Fruit fly (Drosophila melanogaster) whole organism, embryonic: ENCODE measurements around the gene nompC.

ENCODE experiments used
- Bdp1 ChIP-seq: fragments of 200-800 bp; sonication (Bioruptor generic); optimal IDR thresholded peaks from 3 replicates; lab custom pipeline; 2016; ENCODE audit warnings: missing biosample characterization, missing genetic modification characterization
- CG10462 ChIP-seq: fragments of 200-800 bp; sonication (Bioruptor generic); optimal IDR thresholded peaks from 2 replicates; lab custom pipeline; 2016; ENCODE audit warnings: missing biosample characterization, missing genetic modification characterization
- CG11456 ChIP-seq: fragments of 200-800 bp; sonication (Bioruptor generic); IDR thresholded peaks from 3 replicates; pipeline ENCODE4 v1.3.6; 2022; ENCODE audit warnings: missing biosample characterization, missing genetic modification characterization
- CG13424 ChIP-seq: fragments of 200-800 bp; sonication (Bioruptor generic); optimal IDR thresholded peaks from 2 replicates; lab custom pipeline; 2019; ENCODE audit warnings: missing biosample characterization, mild to moderate bottlenecking, missing genetic modification characterization, moderate library complexity
- CG14014 ChIP-seq: fragments of 200-800 bp; sonication (Bioruptor generic); IDR thresholded peaks from 2 replicates; pipeline ENCODE4 v1.3.6; 2022; ENCODE audit warnings: missing biosample characterization, missing genetic modification characterization
- CG1647 ChIP-seq: fragments of 200-800 bp; sonication (Bioruptor generic); optimal IDR thresholded peaks from 3 replicates; lab custom pipeline; 2016; ENCODE audit warnings: missing biosample characterization, missing genetic modification characterization
- CG17328 ChIP-seq: fragments of 200-800 bp; sonication (Bioruptor generic); IDR thresholded peaks from 2 replicates; pipeline ENCODE4 v1.3.6; 2022; ENCODE audit warnings: missing biosample characterization, missing genetic modification characterization
- CG17385 ChIP-seq: fragments of 200-800 bp; sonication (Bioruptor generic); optimal IDR thresholded peaks from 3 replicates; lab custom pipeline; 2018; ENCODE audit warnings: missing biosample characterization, mild to moderate bottlenecking, missing genetic modification characterization
- CG17912 ChIP-seq: fragments of 200-800 bp; sonication (Bioruptor generic); optimal IDR thresholded peaks from 2 replicates; lab custom pipeline; 2018; ENCODE audit warnings: missing biosample characterization, mild to moderate bottlenecking, missing genetic modification characterization
- CG18011 ChIP-seq: fragments of 200-800 bp; sonication (Bioruptor generic); optimal IDR thresholded peaks from 2 replicates; lab custom pipeline; 2017; ENCODE audit warnings: missing biosample characterization, missing genetic modification characterization, mild to moderate bottlenecking, moderate library complexity, missing genotype
- CG1832 ChIP-seq: fragments of 200-800 bp; sonication (Bioruptor generic); optimal IDR thresholded peaks from 2 replicates; lab custom pipeline; 2017; ENCODE audit warnings: missing biosample characterization, mild to moderate bottlenecking, missing genetic modification characterization, inconsistent platforms
- CG2889 ChIP-seq: fragments of 200-800 bp; sonication (Bioruptor generic); IDR thresholded peaks from 3 replicates; pipeline ENCODE4 v1.3.6; 2022; ENCODE audit warnings: missing biosample characterization, missing genetic modification characterization
- CG4360 ChIP-seq: fragments of 200-800 bp; sonication (Bioruptor generic); IDR thresholded peaks from 2 replicates; pipeline ENCODE4 v1.3.6; 2022; ENCODE audit warnings: missing biosample characterization, missing genetic modification characterization
- CG4617 ChIP-seq: fragments of 200-800 bp; sonication (Bioruptor generic); optimal IDR thresholded peaks from 3 replicates; lab custom pipeline; 2016; ENCODE audit warnings: missing biosample characterization, missing genetic modification characterization, borderline replicate concordance
- CG6272 ChIP-seq: fragments of 200-800 bp; sonication (Bioruptor generic); IDR thresholded peaks from 2 replicates; pipeline ENCODE4 v1.3.6; 2022; ENCODE audit warnings: missing biosample characterization, missing genetic modification characterization
- CG7928 ChIP-seq: fragments of 200-800 bp; sonication (Bioruptor generic); optimal IDR thresholded peaks from 2 replicates; lab custom pipeline; 2017; ENCODE audit warnings: missing biosample characterization, mild to moderate bottlenecking, missing genetic modification characterization
- CG8388 ChIP-seq: fragments of 200-800 bp; sonication (Bioruptor generic); optimal IDR thresholded peaks from 2 replicates; lab custom pipeline; 2019; ENCODE audit warnings: missing biosample characterization, mild to moderate bottlenecking, missing genetic modification characterization, moderate library complexity
- CG9609 ChIP-seq: fragments of 200-800 bp; sonication (Bioruptor generic); optimal IDR thresholded peaks from 3 replicates; lab custom pipeline; 2016; ENCODE audit warnings: missing biosample characterization, missing genetic modification characterization
- CG9817 ChIP-seq: fragments of 200-800 bp; sonication (Bioruptor generic); optimal IDR thresholded peaks from 2 replicates; lab custom pipeline; 2018; ENCODE audit warnings: missing biosample characterization, mild to moderate bottlenecking, missing genetic modification characterization, moderate library complexity
- Camta ChIP-seq: fragments of 200-800 bp; sonication (Bioruptor generic); optimal IDR thresholded peaks from 2 replicates; lab custom pipeline; 2016; ENCODE audit warnings: missing biosample characterization, missing genetic modification characterization
- Dbx ChIP-seq: fragments of 200-800 bp; sonication (Bioruptor generic); IDR thresholded peaks from 3 replicates; pipeline ENCODE4 v1.3.6; 2022; ENCODE audit warnings: missing biosample characterization, missing genetic modification characterization
- Doc2 ChIP-seq: fragments of 200-800 bp; sonication (Bioruptor generic); IDR thresholded peaks from 2 replicates; pipeline ENCODE4 v1.3.6; 2022; ENCODE audit warnings: missing biosample characterization, missing genetic modification characterization
- Drgx ChIP-seq: fragments of 200-800 bp; sonication (Bioruptor generic); IDR thresholded peaks from 2 replicates; pipeline ENCODE4 v1.3.6; 2022; ENCODE audit warnings: missing biosample characterization, missing genetic modification characterization
- Ets65A ChIP-seq: fragments of 200-800 bp; sonication (Bioruptor generic); peaks from one replicate; lab custom pipeline; 2016; ENCODE audit warnings: missing biosample characterization, missing genetic modification characterization
- Ets97D ChIP-seq: fragments of 200-800 bp; sonication (Bioruptor generic); optimal IDR thresholded peaks from 3 replicates; lab custom pipeline; 2016; ENCODE audit warnings: missing biosample characterization, missing genetic modification characterization
- HLH4C ChIP-seq: fragments of 200-800 bp; sonication (Bioruptor generic); IDR thresholded peaks from 3 replicates; pipeline ENCODE4 v1.3.6; 2022; ENCODE audit warnings: missing biosample characterization, missing genetic modification characterization; ENCODE audit not compliant: partially characterized antibody
- Hand ChIP-seq: fragments of 200-800 bp; sonication (Bioruptor generic); optimal IDR thresholded peaks from 2 replicates; lab custom pipeline; 2017; ENCODE audit warnings: mild to moderate bottlenecking, missing biosample characterization, missing genetic modification reagents, missing genetic modification characterization
- MTF-1 ChIP-seq: fragments of 200-800 bp; sonication (Bioruptor generic); optimal IDR thresholded peaks from 2 replicates; lab custom pipeline; 2018; ENCODE audit warnings: missing biosample characterization, mild to moderate bottlenecking, missing genetic modification characterization, borderline replicate concordance
- Six4 ChIP-seq: fragments of 200-800 bp; sonication (Bioruptor generic); optimal IDR thresholded peaks from 2 replicates; lab custom pipeline; 2016; ENCODE audit warnings: missing biosample characterization, missing genetic modification characterization
- Sry-δ ChIP-seq: fragments of 200-800 bp; sonication (Bioruptor generic); optimal IDR thresholded peaks from 2 replicates; lab custom pipeline; 2016; ENCODE audit warnings: missing biosample characterization, missing genetic modification characterization
- Stat92E ChIP-seq, 3 experiments: fragments of >200 bp in 2 of 3; fragments of 200-800 bp in 1 of 3; sonication (Bioruptor generic) in 1 of 3; optimal IDR thresholded peaks; 2 replicates each; lab custom pipeline; 2017 to 2019; ENCODE audit warnings: missing biosample characterization in 3 of 3, missing genetic modification characterization in 3 of 3, mild to moderate bottlenecking in 1 of 3, moderate library complexity in 1 of 3
- Taf1 ChIP-seq: fragments of 200-800 bp; sonication (Bioruptor generic); IDR thresholded peaks from 2 replicates; pipeline ENCODE4 v1.3.6; 2022; ENCODE audit warnings: missing biosample characterization, missing genetic modification characterization
- YL-1 ChIP-seq: fragments of 200-800 bp; sonication (Bioruptor generic); optimal IDR thresholded peaks from 3 replicates; lab custom pipeline; 2017; ENCODE audit warnings: missing biosample characterization, mild to moderate bottlenecking, missing genetic modification characterization
- bigmax ChIP-seq: fragments of 200-800 bp; sonication (Bioruptor generic); optimal IDR thresholded peaks from 2 replicates; lab custom pipeline; 2018; ENCODE audit warnings: missing biosample characterization, mild to moderate bottlenecking, missing genetic modification characterization
- cad ChIP-seq: fragments of >200 bp; optimal IDR thresholded peaks from 2 replicates; lab custom pipeline; 2017; ENCODE audit warnings: missing biosample characterization, missing genetic modification characterization
- danr ChIP-seq: fragments of 200-800 bp; sonication (Bioruptor generic); IDR thresholded peaks from 2 replicates; pipeline ENCODE4 v1.3.6; 2022; ENCODE audit warnings: missing biosample characterization, missing genetic modification characterization
- ems ChIP-seq: fragments of 200-800 bp; sonication (Bioruptor generic); optimal IDR thresholded peaks from 3 replicates; lab custom pipeline; 2016; ENCODE audit warnings: missing biosample characterization, missing genetic modification characterization
- ewg ChIP-seq: fragments of 200-800 bp; sonication (Bioruptor generic); optimal IDR thresholded peaks from 3 replicates; lab custom pipeline; 2017; ENCODE audit warnings: mild to moderate bottlenecking, missing biosample characterization, missing genetic modification reagents, missing genetic modification characterization
- eyg ChIP-seq: fragments of 200-800 bp; sonication (Bioruptor generic); optimal IDR thresholded peaks from 3 replicates; lab custom pipeline; 2016; ENCODE audit warnings: missing biosample characterization, missing genetic modification characterization
- fd3F ChIP-seq: fragments of 200-800 bp; sonication (Bioruptor generic); optimal IDR thresholded peaks from 2 replicates; lab custom pipeline; 2018; ENCODE audit warnings: missing biosample characterization, mild to moderate bottlenecking, missing genetic modification characterization, moderate library complexity
- gfzf ChIP-seq: fragments of 200-800 bp; sonication (Bioruptor generic); optimal IDR thresholded peaks from 2 replicates; lab custom pipeline; 2016; ENCODE audit warnings: missing biosample characterization, mild to moderate bottlenecking, missing genetic modification characterization, moderate library complexity
- gsb-n ChIP-seq: fragments of 200-800 bp; sonication (Bioruptor generic); optimal IDR thresholded peaks from 3 replicates; lab custom pipeline; 2018; ENCODE audit warnings: missing biosample characterization, mild to moderate bottlenecking, missing genetic modification characterization
- ham ChIP-seq: fragments of 200-800 bp; sonication (Bioruptor generic); IDR thresholded peaks from 2 replicates; pipeline ENCODE4 v1.3.6; 2022; ENCODE audit warnings: missing biosample characterization, missing genetic modification characterization
- jing ChIP-seq: fragments of 200-800 bp; sonication (Bioruptor generic); optimal IDR thresholded peaks from 2 replicates; lab custom pipeline; 2018; ENCODE audit warnings: missing biosample characterization, mild to moderate bottlenecking, missing genetic modification characterization
- lilli ChIP-seq: fragments of 200-800 bp; sonication (Bioruptor generic); optimal IDR thresholded peaks from 3 replicates; lab custom pipeline; 2016; ENCODE audit warnings: missing biosample characterization, missing genetic modification characterization
- nau ChIP-seq: fragments of 200-800 bp; sonication (Bioruptor generic); optimal IDR thresholded peaks from 3 replicates; lab custom pipeline; 2017; ENCODE audit warnings: missing biosample characterization, mild to moderate bottlenecking, missing genetic modification characterization, missing genetic modification reagents
- slp2 ChIP-seq: fragments of 200-800 bp; sonication (Bioruptor generic); optimal IDR thresholded peaks from 2 replicates; lab custom pipeline; 2016; ENCODE audit warnings: missing biosample characterization, missing genetic modification characterization
- sr ChIP-seq: fragments of 200-800 bp; sonication (Bioruptor generic); IDR thresholded peaks from 3 replicates; pipeline ENCODE4 v1.3.6; 2022; ENCODE audit warnings: missing biosample characterization, missing genetic modification characterization
- usp ChIP-seq: fragments of >200 bp; optimal IDR thresholded peaks from 2 replicates; lab custom pipeline; 2017; ENCODE audit warnings: missing biosample characterization, missing genetic modification characterization
- vnd ChIP-seq: fragments of 200-800 bp; sonication (Bioruptor generic); IDR thresholded peaks from 3 replicates; pipeline ENCODE4 v1.3.6; 2022; ENCODE audit warnings: missing biosample characterization, missing genetic modification characterization; ENCODE audit not compliant: partially characterized antibody

nompC gene

dm6 chr2L:5403552-5404330 lies 57.7 kb downstream of the nompC start, which contains the start of gene H15 (continued):
- TF ChIP-seq CG4360 (GFP tag; lab: Robert Waterston, UW) (peak; percentile 98), Bdp1 (GFP tag; lab: Kevin White, UChicago) (no peak), CG11456 (GFP tag; lab: Robert Waterston, UW) (no peak), gfzf (GFP tag; lab: Kevin White, UChicago) (no peak), ham (no peak), Hand (GFP tag; lab: Kevin White, UChicago) (no peak), HLH4C (GFP tag; lab: Robert Waterston, UW) (peak; percentile 51; the same call in 2 of the 3 replicates), Ets97D (GFP tag; lab: Kevin White, UChicago) (peak; percentile 1), MTF-1 (GFP tag; lab: Kevin White, UChicago) (no peak), CG17912 (GFP tag; lab: Kevin White, UChicago) (no peak), danr (no peak), usp (GFP tag; lab: Kevin White, UChicago) (no peak), CG7928 (no peak), Drgx (GFP tag; lab: Robert Waterston, UW) (no peak), Sry-δ (GFP tag; lab: Kevin White, UChicago) (no peak), CG17385 (GFP tag; lab: Kevin White, UChicago) (no peak), Doc2 (GFP tag; lab: Robert Waterston, UW) (no peak), CG8388 (GFP tag; lab: Kevin White, UChicago) (no peak), CG10462 (GFP tag; lab: Kevin White, UChicago) (no peak), gsb-n (tag; lab: Kevin White, UChicago) (peak; percentile 39), ems (GFP tag; lab: Kevin White, UChicago) (no peak), Stat92E (GFP tag; optimal IDR thresholded peaks at IDR 0.05; lab: Kevin White, UChicago) (no peak), nau (GFP tag; lab: Kevin White, UChicago) (peak; percentile 9), CG13424 (tag; lab: Kevin White, UChicago) (no peak), Ets65A (GFP tag; lab: Kevin White, UChicago) (no peak), CG9609 (GFP tag; lab: Kevin White, UChicago) (no peak), vnd (peak; percentile 65; the same call in 2 of the 3 replicates), eyg (GFP tag; lab: Kevin White, UChicago) (no peak), CG1647 (GFP tag; lab: Kevin White, UChicago) (no peak), Dbx (GFP tag; lab: Robert Waterston, UW) (no peak), CG18011 (GFP tag; lab: Kevin White, UChicago) (no peak), bigmax (GFP tag; lab: Kevin White, UChicago) (no peak), jing (no peak), Six4 (GFP tag; lab: Kevin White, UChicago) (no peak), Taf1 (GFP tag; lab: Robert Waterston, UW) (no peak), sr (GFP tag; lab: Robert Waterston, UW) (no peak), fd3F (GFP tag; lab: Kevin White, UChicago) (no peak), CG4617 (GFP tag; lab: Kevin White, UChicago) (no peak), CG6272 (GFP tag; lab: Robert Waterston, UW) (no peak), CG1832 (GFP tag; lab: Kevin White, UChicago) (peak; percentile 99), CG17328 (no peak), slp2 (GFP tag; lab: Kevin White, UChicago) (no peak), cad (GFP tag; lab: Kevin White, UChicago) (peak; percentile 85), ewg (GFP tag; lab: Kevin White, UChicago) (peak; percentile 59), CG9817 (no peak), YL-1 (GFP tag; lab: Kevin White, UChicago) (no peak), Camta (GFP tag; lab: Kevin White, UChicago) (no peak), lilli (GFP tag; lab: Kevin White, UChicago) (no peak), CG2889 (GFP tag; lab: Robert Waterston, UW) (no peak), CG14014 (GFP tag; lab: Robert Waterston, UW) (no peak)
